Fruit fly (Drosophila melanogaster) whole organism, wandering third instar larva: ENCODE measurements around the gene CG31769.

Source experiments
- Dfd ChIP-seq: fragments of >200 bp; optimal IDR thresholded peaks from 2 replicates; lab custom pipeline; 2017; ENCODE audit warnings: missing biosample characterization, missing genetic modification characterization
- Hr78 ChIP-seq: fragments of >200 bp; optimal IDR thresholded peaks from 2 replicates; lab custom pipeline; 2017; ENCODE audit warnings: missing biosample characterization, missing genetic modification characterization
- Hr83 ChIP-seq: fragments of 200-300 bp; sonication (Bioruptor generic); optimal IDR thresholded peaks from 2 replicates; lab custom pipeline; 2016; ENCODE audit warnings: missing biosample characterization, mild to moderate bottlenecking, missing genetic modification characterization, moderate library complexity; ENCODE audit not compliant: poor library complexity, severe bottlenecking
- N ChIP-seq: fragments of >200 bp; optimal IDR thresholded peaks from 2 replicates; lab custom pipeline; 2018; ENCODE audit warnings: missing biosample characterization, missing external identifiers, missing genetic modification characterization
- psq ChIP-seq: fragments of 200-800 bp; sonication (Bioruptor generic); optimal IDR thresholded peaks from 3 replicates; lab custom pipeline; 2017; ENCODE audit warnings: missing biosample characterization, mild to moderate bottlenecking, missing genetic modification characterization, moderate library complexity
- usp ChIP-seq: fragments of >200 bp; optimal IDR thresholded peaks from 2 replicates; lab custom pipeline; 2017; ENCODE audit warnings: missing biosample characterization, missing genetic modification characterization

dm6 chr2L:14142842-14143241 lies 32.3 kb upstream of the CG31769 start:
- TF ChIP-seq psq, result no peak
- TF ChIP-seq Hr83 (GFP tag; lab: Kevin White, UChicago), result no peak
- no peak for TF ChIP-seq Dfd (GFP tag; lab: Kevin White, UChicago)
- no peak for TF ChIP-seq usp
- no peak for TF ChIP-seq N (GFP tag; lab: Kevin White, UChicago)
- no peak for TF ChIP-seq Hr78 (GFP tag; lab: Kevin White, UChicago)
